Worm (Caenorhabditis elegans): ENCODE data around the gene srb-3.

Gene srb-3

ce11 chrII:5136296-5136767 is 30.3 kb downstream of the srb-3 start, which contains the start of gene F58A6.2:
Gene F58A6.2 (plus strand): TSS chrII:5136717.
- TF ChIP-seq nhr-10 (tag; optimal IDR thresholded peaks at IDR 0.05) = no peak
- TF ChIP-seq nhr-77 (tag; optimal IDR thresholded peaks at IDR 0.05) = no peak
- no peak for TF ChIP-seq ceh-16 (tag; optimal IDR thresholded peaks at IDR 0.05)
- TF ChIP-seq fos-1 (tag; optimal IDR thresholded peaks at IDR 0.05) = no peak
- no peak for TF ChIP-seq lin-13 (GFP tag; optimal IDR thresholded peaks at IDR 0.05)
- TF ChIP-seq mab-5 (tag; optimal IDR thresholded peaks at IDR 0.05) = no peak
- TF ChIP-seq Y55F3AM.14 (GFP tag; optimal IDR thresholded peaks at IDR 0.05) = no peak
- no peak for TF ChIP-seq C34F6.9 (tag; optimal IDR thresholded peaks at IDR 0.05)
- TF ChIP-seq alr-1 (tag; optimal IDR thresholded peaks at IDR 0.05) = no peak
- no peak for TF ChIP-seq ztf-1 (GFP tag; conservative IDR thresholded peaks at IDR 0.05)
- no peak for TF ChIP-seq sma-9 (GFP tag; optimal IDR thresholded peaks at IDR 0.05)
- no peak for TF ChIP-seq sma-9 (tag; optimal IDR thresholded peaks at IDR 0.05)
- TF ChIP-seq zag-1 (tag; optimal IDR thresholded peaks at IDR 0.05) = no peak

- TF ChIP-seq blmp-1 (tag; optimal IDR thresholded peaks at IDR 0.05; ENCODE audit: insufficient read depth) (no peak), nhr-6 (tag; optimal IDR thresholded peaks at IDR 0.05) (no peak), nhr-129 (tag; optimal IDR thresholded peaks at IDR 0.05) (no peak), mbf-1 (tag; optimal IDR thresholded peaks at IDR 0.05) (no peak)
Measured at ce11 chrII:5131800-5132199, 34.8 kb downstream of the srb-3 start.

- TF ChIP-seq aly-2 (tag; optimal IDR thresholded peaks at IDR 0.05) (no peak), mdl-1 (tag; optimal IDR thresholded peaks at IDR 0.05) (no peak), Y55F3AM.14 (GFP tag; optimal IDR thresholded peaks at IDR 0.05) (no peak), lin-11 (tag; optimal IDR thresholded peaks at IDR 0.05) (no peak), nhr-237 (tag; optimal IDR thresholded peaks at IDR 0.05) (no peak), blmp-1 (tag; optimal IDR thresholded peaks at IDR 0.05; ENCODE audit: insufficient read depth) (no peak), nhr-12 (tag; optimal IDR thresholded peaks at IDR 0.05) (no peak), nhr-11 (tag; optimal IDR thresholded peaks at IDR 0.05) (no peak), unc-62 (GFP tag; optimal IDR thresholded peaks at IDR 0.05) (no peak), F13H6.1 (tag; optimal IDR thresholded peaks at IDR 0.05) (no peak), ama-1 (optimal IDR thresholded peaks at IDR 0.05) (no peak), gmeb-1 (tag; optimal IDR thresholded peaks at IDR 0.05) (no peak), nhr-23 (tag; optimal IDR thresholded peaks at IDR 0.05) (no peak), zag-1 (tag; optimal IDR thresholded peaks at IDR 0.05) (no peak), ztf-1 (GFP tag; conservative IDR thresholded peaks at IDR 0.05) (no peak), sma-9 (GFP tag; optimal IDR thresholded peaks at IDR 0.05) (no peak), sma-9 (tag; optimal IDR thresholded peaks at IDR 0.05) (no peak), sem-4 (tag; optimal IDR thresholded peaks at IDR 0.05) (no peak), nhr-6 (tag; optimal IDR thresholded peaks at IDR 0.05) (no peak), ztf-11 (tag; optimal IDR thresholded peaks at IDR 0.05) (no peak), unc-55 (GFP tag; optimal IDR thresholded peaks at IDR 0.05) (no peak)
Measured at ce11 chrII:5130081-5130480, 36.6 kb downstream of the srb-3 start, which contains the start of gene lgc-56. Gene lgc-56 (plus strand): TSS chrII:5130381.

ce11 chrII:5120612-5121011 is 46.0 kb downstream of the srb-3 start:
- peak; percentile 7 for TF ChIP-seq unc-62 (GFP tag; optimal IDR thresholded peaks at IDR 0.05)
- no peak for TF ChIP-seq ztf-4 (tag; optimal IDR thresholded peaks at IDR 0.05)
- no peak for TF ChIP-seq R02D3.7 (tag; optimal IDR thresholded peaks at IDR 0.05)
- no peak for TF ChIP-seq blmp-1 (tag; optimal IDR thresholded peaks at IDR 0.05; ENCODE audit: insufficient read depth)

- TF ChIP-seq lsy-2 (tag; optimal IDR thresholded peaks at IDR 0.05) (no peak), ztf-4 (tag; optimal IDR thresholded peaks at IDR 0.05) (no peak), nhr-23 (tag; optimal IDR thresholded peaks at IDR 0.05) (no peak)
Measured at ce11 chrII:5115733-5116132, 50.9 kb downstream of the srb-3 start, which contains the start of gene srsy-1. Gene srsy-1 (plus strand): TSS chrII:5116033.

Measured in whole organism, L2 larva.